Worm (Caenorhabditis elegans) whole organism, L4 larva: ENCODE measurements around the gene srx-9.

Experiments
- T20F7.1 ChIP-seq: fragments of 200-800 bp; sonication (Bioruptor generic); optimal IDR thresholded peaks from 2 replicates; lab custom pipeline; 2018; ENCODE audit warnings: mild to moderate bottlenecking, missing genetic modification characterization, missing compliant biosample characterization
- T26A8.4 ChIP-seq: fragments of 200-800 bp; sonication (Bioruptor generic); IDR thresholded peaks from 2 replicates; pipeline ENCODE4 v1.3.6; 2022; ENCODE audit warnings: missing genetic modification characterization, missing compliant biosample characterization
- Y48G9A.11 ChIP-seq: fragments of 200-800 bp; sonication (Bioruptor generic); IDR thresholded peaks from 2 replicates; pipeline ENCODE4 v1.3.6; 2022; ENCODE audit warnings: missing genetic modification reagents, missing genetic modification characterization, missing compliant biosample characterization
- Y5F2A.4 ChIP-seq: fragments of 200-800 bp; sonication (Bioruptor generic); optimal IDR thresholded peaks from 2 replicates; lab custom pipeline; 2018; ENCODE audit warnings: mild to moderate bottlenecking, missing genetic modification characterization, missing compliant biosample characterization
- ZK546.5 ChIP-seq, 2 experiments: sonication (generic microtip); optimal IDR thresholded peaks; 2 replicates each; lab custom pipeline; 2017; ENCODE audit warnings: missing biosample characterization in 2 of 2, missing genetic modification characterization in 2 of 2
- arid-1 ChIP-seq: fragments of 200-800 bp; sonication (Bioruptor generic); conservative IDR thresholded peaks from 2 replicates; pipeline ENCODE4 v1.3.6; 2022; ENCODE audit warnings: missing genetic modification reagents, missing genetic modification characterization, missing compliant biosample characterization
- ceh-20 ChIP-seq: fragments of 200-800 bp; sonication (Bioruptor generic); IDR thresholded peaks from 2 replicates; pipeline ENCODE4 v1.3.6; 2022; ENCODE audit warnings: missing genetic modification reagents, missing genetic modification characterization, missing compliant biosample characterization
- ceh-28 ChIP-seq: fragments of 150-350 bp; optimal IDR thresholded peaks from 2 replicates; lab custom pipeline; 2014; ENCODE audit warnings: missing biosample characterization, missing genetic modification reagents, missing genetic modification characterization
- ceh-32 ChIP-seq: sonication (generic microtip); optimal IDR thresholded peaks from 2 replicates; lab custom pipeline; 2016; ENCODE audit warnings: mild to moderate bottlenecking, missing genetic modification characterization, missing compliant biosample characterization; ENCODE audit not compliant: poor library complexity
- daf-8 ChIP-seq: fragments of 200-800 bp; sonication (Bioruptor generic); IDR thresholded peaks from 2 replicates; pipeline ENCODE4 v1.3.6; 2022; ENCODE audit warnings: missing genetic modification characterization, missing compliant biosample characterization
- dmd-8 ChIP-seq: fragments of 200-800 bp; sonication (Bioruptor generic); IDR thresholded peaks from 2 replicates; pipeline ENCODE4 v1.3.6; 2022; ENCODE audit warnings: missing genetic modification characterization, missing compliant biosample characterization
- dpl-1 ChIP-seq: fragments of 150-350 bp; optimal IDR thresholded peaks from 2 replicates; lab custom pipeline; 2014; ENCODE audit warnings: missing biosample characterization, missing genetic modification reagents, missing genetic modification characterization
- duxl-1 ChIP-seq: sonication (generic microtip); optimal IDR thresholded peaks from 2 replicates; lab custom pipeline; 2016; ENCODE audit warnings: mild to moderate bottlenecking, missing genetic modification characterization, moderate library complexity, missing compliant biosample characterization; ENCODE audit not compliant: poor library complexity
- egl-27 ChIP-seq: sonication (generic microtip); optimal IDR thresholded peaks from 3 replicates; lab custom pipeline; 2017; ENCODE audit warnings: missing biosample characterization, missing genetic modification reagents, missing genetic modification characterization
- fkh-10 ChIP-seq: fragments of 150-350 bp; optimal IDR thresholded peaks from 2 replicates; lab custom pipeline; 2014; ENCODE audit warnings: missing biosample characterization, missing genetic modification reagents, missing genetic modification characterization
- gei-8 ChIP-seq: fragments of 200-800 bp; sonication (Bioruptor generic); optimal IDR thresholded peaks from 2 replicates; lab custom pipeline; 2018; ENCODE audit warnings: mild to moderate bottlenecking, missing genetic modification characterization, missing compliant biosample characterization
- hif-1 ChIP-seq, 2 experiments: sonication (generic microtip); optimal IDR thresholded peaks; 2 replicates each; lab custom pipeline; 2016 to 2017; ENCODE audit warnings: missing compliant biosample characterization in 2 of 2, missing genetic modification characterization in 2 of 2, missing genetic modification reagents in 2 of 2, missing genotype in 2 of 2, mild to moderate bottlenecking in 1 of 2
- lin-1 ChIP-seq: fragments of 200-800 bp; sonication (Bioruptor generic); IDR thresholded peaks from 2 replicates; pipeline ENCODE4 v1.3.6; 2022; ENCODE audit warnings: missing genetic modification reagents, missing genetic modification characterization, missing compliant biosample characterization
- lir-3 ChIP-seq: sonication (generic microtip); optimal IDR thresholded peaks from 2 replicates; lab custom pipeline; 2016; ENCODE audit warnings: mild to moderate bottlenecking, missing genetic modification characterization, missing compliant biosample characterization
- mdl-1 ChIP-seq, 2 experiments: fragments of 150-350 bp in 1 of 2; sonication (generic microtip) in 1 of 2; optimal IDR thresholded peaks; 2 replicates each; lab custom pipeline; 2014 to 2017; ENCODE audit warnings: missing biosample characterization in 2 of 2, missing genetic modification characterization in 2 of 2
- mdt-29 ChIP-seq: fragments of 200-800 bp; sonication (Bioruptor generic); IDR thresholded peaks from 2 replicates; pipeline ENCODE4 v1.3.6; 2022; ENCODE audit warnings: missing genetic modification reagents, missing genetic modification characterization, missing compliant biosample characterization
- mep-1 ChIP-seq: fragments of 150-350 bp; sonication (generic microtip); optimal IDR thresholded peaks from 3 replicates; lab custom pipeline; 2014; ENCODE audit warnings: missing biosample characterization, missing genetic modification characterization
- mes-2 ChIP-seq: sonication (generic microtip); optimal IDR thresholded peaks from 2 replicates; lab custom pipeline; 2016; ENCODE audit warnings: missing genotype, mild to moderate bottlenecking, missing genetic modification characterization, missing compliant biosample characterization; ENCODE audit not compliant: poor library complexity, severe bottlenecking
- mxl-2 ChIP-seq: fragments of 200-800 bp; sonication (Bioruptor generic); conservative IDR thresholded peaks from 2 replicates; pipeline ENCODE4 v1.3.6; 2022; ENCODE audit warnings: missing genetic modification reagents, missing genetic modification characterization, missing compliant biosample characterization
- mxl-3 ChIP-seq: fragments of 200-800 bp; sonication (Bioruptor generic); optimal IDR thresholded peaks from 2 replicates; lab custom pipeline; 2018; ENCODE audit warnings: mild to moderate bottlenecking, missing genetic modification characterization, missing compliant biosample characterization
- nhr-10 ChIP-seq: fragments of 150-350 bp; optimal IDR thresholded peaks from 2 replicates; lab custom pipeline; 2014; ENCODE audit warnings: missing biosample characterization, missing genetic modification characterization
- nhr-102 ChIP-seq: sonication (generic microtip); optimal IDR thresholded peaks from 2 replicates; lab custom pipeline; 2016; ENCODE audit warnings: mild to moderate bottlenecking, missing genetic modification characterization, moderate library complexity, missing compliant biosample characterization
- nhr-11 ChIP-seq: fragments of 150-350 bp; optimal IDR thresholded peaks from 2 replicates; lab custom pipeline; 2014; ENCODE audit warnings: missing biosample characterization, missing genetic modification characterization
- nhr-111 ChIP-seq: fragments of 200-800 bp; sonication (Bioruptor generic); optimal IDR thresholded peaks from 2 replicates; lab custom pipeline; 2018; ENCODE audit warnings: mild to moderate bottlenecking, missing genetic modification characterization, missing compliant biosample characterization
- nhr-42 ChIP-seq: fragments of 200-800 bp; sonication (Bioruptor generic); IDR thresholded peaks from 2 replicates; pipeline ENCODE4 v1.3.6; 2022; ENCODE audit warnings: missing genetic modification characterization, missing compliant biosample characterization
- nhr-48 ChIP-seq: sonication (generic microtip); optimal IDR thresholded peaks from 2 replicates; lab custom pipeline; 2016; ENCODE audit warnings: mild to moderate bottlenecking, missing genetic modification characterization, missing compliant biosample characterization
- nhr-6 ChIP-seq: fragments of 150-350 bp; optimal IDR thresholded peaks from 2 replicates; lab custom pipeline; 2014; ENCODE audit warnings: missing biosample characterization, missing genetic modification characterization
- nhr-77 ChIP-seq: fragments of 150-350 bp; optimal IDR thresholded peaks from 2 replicates; lab custom pipeline; 2014; ENCODE audit warnings: missing biosample characterization, missing genetic modification characterization
- php-3 ChIP-seq: fragments of 200-800 bp; sonication (Bioruptor generic); IDR thresholded peaks from 2 replicates; pipeline ENCODE4 v1.3.6; 2022; ENCODE audit warnings: missing genetic modification reagents, missing genetic modification characterization, missing compliant biosample characterization
- skn-1 ChIP-seq: fragments of 150-350 bp; optimal IDR thresholded peaks from 2 replicates; lab custom pipeline; 2014; ENCODE audit warnings: missing biosample characterization, missing genetic modification characterization
- snpc-1.2 ChIP-seq: fragments of 200-800 bp; sonication (Bioruptor generic); IDR thresholded peaks from 2 replicates; pipeline ENCODE4 v1.3.6; 2022; ENCODE audit warnings: missing genetic modification reagents, missing genetic modification characterization, missing compliant biosample characterization
- snpc-4 ChIP-seq: fragments of 150-350 bp; optimal IDR thresholded peaks from 2 replicates; lab custom pipeline; 2014; ENCODE audit warnings: missing biosample characterization, missing genetic modification characterization
- spr-3 ChIP-seq: fragments of 200-800 bp; sonication (Bioruptor generic); optimal IDR thresholded peaks from 2 replicates; lab custom pipeline; 2018; ENCODE audit warnings: mild to moderate bottlenecking, missing genetic modification characterization, missing compliant biosample characterization
- tag-97 ChIP-seq: fragments of 200-800 bp; sonication (Bioruptor generic); IDR thresholded peaks from 2 replicates; pipeline ENCODE4 v1.3.6; 2022; ENCODE audit warnings: missing genetic modification characterization, missing compliant biosample characterization
- unc-130 ChIP-seq: sonication (generic microtip); optimal IDR thresholded peaks from 2 replicates; lab custom pipeline; 2016; ENCODE audit warnings: missing genetic modification reagents, missing genetic modification characterization, missing compliant biosample characterization
- unc-62 ChIP-seq, 3 experiments: fragments of 150-350 bp in 1 of 3; sonication (generic microtip); optimal IDR thresholded peaks in 2 of 3; peaks in 1 of 3; 1 replicate in 1 of 3; 2 replicates in 2 of 3; lab custom pipeline; 2014 to 2017; ENCODE audit warnings: missing biosample characterization in 3 of 3, missing genetic modification characterization in 3 of 3, missing genetic modification reagents in 3 of 3, missing genotype in 1 of 3
- zag-1 ChIP-seq: fragments of 150-350 bp; optimal IDR thresholded peaks from 2 replicates; lab custom pipeline; 2014; ENCODE audit warnings: missing biosample characterization, missing genetic modification characterization
- zfp-2 ChIP-seq: sonication (generic microtip); optimal IDR thresholded peaks from 2 replicates; lab custom pipeline; 2016; ENCODE audit warnings: mild to moderate bottlenecking, missing genetic modification characterization, missing compliant biosample characterization
- zfp-3 ChIP-seq: fragments of 200-800 bp; sonication (Bioruptor generic); conservative IDR thresholded peaks from 2 replicates; pipeline ENCODE4 v1.3.6; 2022; ENCODE audit warnings: missing genetic modification reagents, missing genetic modification characterization, missing compliant biosample characterization
- zip-11 ChIP-seq: fragments of 200-800 bp; sonication (Bioruptor generic); IDR thresholded peaks from 2 replicates; pipeline ENCODE4 v1.3.6; 2022; ENCODE audit warnings: missing genetic modification characterization, missing compliant biosample characterization
- zip-2 ChIP-seq: fragments of 150-350 bp; optimal IDR thresholded peaks from 2 replicates; lab custom pipeline; 2014; ENCODE audit warnings: missing biosample characterization, missing genetic modification characterization
- ztf-11 ChIP-seq: fragments of 150-350 bp; optimal IDR thresholded peaks from 2 replicates; lab custom pipeline; 2014; ENCODE audit warnings: missing biosample characterization, missing genetic modification characterization

srx-9 gene

ce11 chrV:7435376-7436204, 40.3 kb upstream of the srx-9 start, which contains the start of the genes ddo-2 and F25E5.8 (continued):
- TF ChIP-seq duxl-1 (tag; lab: Kevin White, UChicago) (no peak), dmd-8 (GFP tag; lab: Robert Waterston, UW) (no peak), nhr-6 (tag; lab: Kevin White, UChicago) (no peak), nhr-77 (tag; lab: Kevin White, UChicago) (no peak), skn-1 (tag; lab: Kevin White, UChicago) (no peak), Y5F2A.4 (GFP tag; lab: Kevin White, UChicago) (no peak), lir-3 (tag; lab: Kevin White, UChicago) (no peak), mdt-29 (GFP tag; lab: Robert Waterston, UW) (no peak), php-3 (GFP tag; lab: Robert Waterston, UW) (no peak), zip-11 (GFP tag; lab: Robert Waterston, UW) (no peak), tag-97 (GFP tag; lab: Robert Waterston, UW) (no peak), ZK546.5 (tag; optimal IDR thresholded peaks at IDR 0.05; lab: Kevin White, UChicago) (no peak), nhr-102 (tag; lab: Kevin White, UChicago) (no peak), snpc-4 (tag; lab: Kevin White, UChicago) (no peak), mxl-3 (no peak), hif-1 (tag; optimal IDR thresholded peaks at IDR 0.05; lab: Kevin White, UChicago) (peak in 1 of 2 experiments; percentile 41), nhr-11 (no peak), nhr-42 (GFP tag; lab: Robert Waterston, UW) (no peak), mep-1 (tag; lab: Kevin White, UChicago) (no peak), T26A8.4 (GFP tag; lab: Robert Waterston, UW) (no peak), mdl-1 (tag; optimal IDR thresholded peaks at IDR 0.05; lab: Kevin White, UChicago) (peak in 1 of 2 experiments; percentile 3), nhr-10 (no peak), dpl-1 (GFP tag; lab: Kevin White, UChicago) (no peak), Y48G9A.11 (GFP tag; lab: Robert Waterston, UW) (no peak), fkh-10 (GFP tag; lab: Kevin White, UChicago) (no peak), ceh-28 (tag; lab: Kevin White, UChicago) (no peak)

ce11 chrV:7434805-7435363, 39.6 kb upstream of the srx-9 start:
- TF ChIP-seq unc-130 (no peak), daf-8 (GFP tag; lab: Robert Waterston, UW) (no peak), skn-1 (tag; lab: Kevin White, UChicago) (no peak), spr-3 (GFP tag; lab: Kevin White, UChicago) (no peak), arid-1 (GFP tag; lab: Robert Waterston, UW) (no peak), lin-1 (no peak), mxl-3 (peak; percentile 63), snpc-1.2 (GFP tag; lab: Robert Waterston, UW) (no peak), ztf-11 (tag; lab: Kevin White, UChicago) (no peak), zfp-3 (GFP tag; lab: Robert Waterston, UW) (0 out of 2 replicates have a peak, but pooled peaks have one; percentile 28), ceh-20 (GFP tag; lab: Robert Waterston, UW) (peak; percentile 50; the same call in 1 of the 2 replicates), zfp-2 (no peak), zip-2 (no peak), gei-8 (GFP tag; lab: Kevin White, UChicago) (no peak), T20F7.1 (GFP tag; lab: Kevin White, UChicago) (no peak), nhr-111 (GFP tag; lab: Kevin White, UChicago) (no peak), snpc-4 (tag; lab: Kevin White, UChicago) (no peak), nhr-77 (tag; lab: Kevin White, UChicago) (peak; percentile 52), mxl-2 (GFP tag; lab: Robert Waterston, UW) (peak; percentile 39; the same call in 1 of the 2 replicates), tag-97 (GFP tag; lab: Robert Waterston, UW) (no peak), mes-2 (tag; lab: Kevin White, UChicago) (peak; percentile 38), egl-27 (tag; lab: Kevin White, UChicago) (no peak), zag-1 (no peak), nhr-48 (tag; lab: Kevin White, UChicago) (peak; percentile 56), ceh-32 (no peak), unc-62 (GFP tag; optimal IDR thresholded peaks at IDR 0.05 in 1 of 2; lab: Kevin White, UChicago) (peak in 1 of 2 experiments; percentile 78), unc-62 (tag; optimal IDR thresholded peaks at IDR 0.05; lab: Kevin White, UChicago) (no peak)
